Worm (Caenorhabditis elegans) whole organism, L4 larva: Measurements from ENCODE around the gene C07A9.9.

ENCODE experiments used
- ZK546.5 ChIP-seq, 2 experiments: sonication (generic microtip); optimal IDR thresholded peaks; 2 replicates each; lab custom pipeline; 2017; ENCODE audit warnings: missing biosample characterization in 2 of 2, missing genetic modification characterization in 2 of 2
- fos-1 ChIP-seq: fragments of 150-350 bp; optimal IDR thresholded peaks from 2 replicates; lab custom pipeline; 2014; ENCODE audit warnings: missing biosample characterization, missing genetic modification characterization
- hif-1 ChIP-seq, 2 experiments: sonication (generic microtip); optimal IDR thresholded peaks; 2 replicates each; lab custom pipeline; 2016 to 2017; ENCODE audit warnings: missing compliant biosample characterization in 2 of 2, missing genetic modification characterization in 2 of 2, missing genetic modification reagents in 2 of 2, missing genotype in 2 of 2, mild to moderate bottlenecking in 1 of 2
- nhr-10 ChIP-seq: fragments of 150-350 bp; optimal IDR thresholded peaks from 2 replicates; lab custom pipeline; 2014; ENCODE audit warnings: missing biosample characterization, missing genetic modification characterization

- TF ChIP-seq nhr-10 (no peak), ZK546.5 (tag; optimal IDR thresholded peaks at IDR 0.05; lab: Kevin White, UChicago) (no peak), hif-1 (tag; optimal IDR thresholded peaks at IDR 0.05; lab: Kevin White, UChicago) (no peak), fos-1 (tag; lab: Kevin White, UChicago) (no peak)
These were observed 32.1 kb upstream of the C07A9.9 start, which contains the start of gene tlk-1 for ce11 chrIII:9699576-9699975.
